Worm (Caenorhabditis elegans) whole organism, L2 larva: ENCODE results near the gene clec-240.

Source experiments
- R02D3.7 ChIP-seq: fragments of 150-350 bp; optimal IDR thresholded peaks from 2 replicates; lab custom pipeline; 2014; ENCODE audit warnings: missing biosample characterization, missing genetic modification characterization
- ama-1 ChIP-seq: fragments of 150-350 bp; optimal IDR thresholded peaks from 2 replicates; lab custom pipeline; 2018; ENCODE audit warnings: inconsistent platforms
- ceh-16 ChIP-seq: fragments of 150-350 bp; optimal IDR thresholded peaks from 2 replicates; lab custom pipeline; 2014; ENCODE audit warnings: missing biosample characterization, missing genetic modification characterization
- ceh-82 ChIP-seq: fragments of 150-350 bp; optimal IDR thresholded peaks from 2 replicates; lab custom pipeline; 2014; ENCODE audit warnings: missing biosample characterization, missing genetic modification characterization
- fos-1 ChIP-seq: fragments of 150-350 bp; optimal IDR thresholded peaks from 2 replicates; lab custom pipeline; 2014; ENCODE audit warnings: missing biosample characterization, missing genetic modification characterization
- lin-13 ChIP-seq: fragments of 150-350 bp; optimal IDR thresholded peaks from 2 replicates; lab custom pipeline; 2014; ENCODE audit warnings: missing biosample characterization, missing genetic modification reagents, missing genetic modification characterization
- lsy-2 ChIP-seq, 2 experiments: fragments of 150-350 bp in 1 of 2; sonication (generic microtip) in 1 of 2; optimal IDR thresholded peaks; 2 replicates each; lab custom pipeline; 2014 to 2017; ENCODE audit warnings: missing biosample characterization in 2 of 2, missing genetic modification characterization in 2 of 2
- mdl-1 ChIP-seq, 2 experiments: fragments of 150-350 bp in 1 of 2; sonication (generic microtip) in 1 of 2; optimal IDR thresholded peaks; 2 replicates each; lab custom pipeline; 2017; ENCODE audit warnings: missing biosample characterization in 2 of 2, missing genetic modification characterization in 2 of 2
- nhr-129 ChIP-seq: fragments of 150-350 bp; optimal IDR thresholded peaks from 2 replicates; lab custom pipeline; 2014; ENCODE audit warnings: missing biosample characterization, missing genetic modification characterization
- nhr-77 ChIP-seq: fragments of 150-350 bp; optimal IDR thresholded peaks from 2 replicates; lab custom pipeline; 2014; ENCODE audit warnings: missing biosample characterization, missing genetic modification characterization
- sma-3 ChIP-seq: sonication (generic microtip); optimal IDR thresholded peaks from 2 replicates; lab custom pipeline; 2016; ENCODE audit warnings: missing genetic modification reagents, missing genetic modification characterization, missing compliant biosample characterization
- unc-55 ChIP-seq: fragments of 150-350 bp; sonication (generic microtip); optimal IDR thresholded peaks from 3 replicates; lab custom pipeline; 2014; ENCODE audit warnings: missing biosample characterization, missing genetic modification reagents, missing genetic modification characterization
- unc-62 ChIP-seq: fragments of 150-350 bp; optimal IDR thresholded peaks from 2 replicates; lab custom pipeline; 2014; ENCODE audit warnings: missing biosample characterization, missing genetic modification reagents, missing genetic modification characterization
- ztf-11 ChIP-seq: sonication (generic microtip); optimal IDR thresholded peaks from 2 replicates; lab custom pipeline; 2017; ENCODE audit warnings: missing biosample characterization, missing genetic modification characterization

DNA sequence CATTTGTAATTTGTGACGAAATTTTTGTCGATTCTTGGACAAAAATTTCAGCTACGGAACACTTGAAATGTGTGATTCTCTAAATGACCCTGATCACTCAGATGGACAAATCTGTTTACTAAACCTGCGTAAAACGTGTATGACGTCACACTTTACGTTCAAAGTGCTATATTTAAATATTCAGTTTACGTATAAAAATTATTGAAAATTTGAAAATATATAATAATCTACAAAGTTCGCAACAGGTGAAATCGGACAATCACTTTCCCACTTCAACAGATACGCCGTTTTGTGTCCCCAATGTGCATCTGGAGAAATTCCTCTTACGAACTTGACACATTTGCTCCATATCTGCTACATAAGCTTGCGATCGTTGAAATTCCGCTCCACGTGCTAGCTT is 4.6 kb upstream of the clec-240 start, which contains the start of gene srh-131:
- TF ChIP-seq nhr-77 (no peak), R02D3.7 (tag; lab: Kevin White, UChicago) (no peak), ztf-11 (no peak), ama-1 (lab: Kevin White, UChicago) (no peak), ceh-82 (tag; lab: Kevin White, UChicago) (no peak), unc-62 (no peak), lsy-2 (tag; optimal IDR thresholded peaks at IDR 0.05; lab: Kevin White, UChicago) (no peak), fos-1 (no peak), ceh-16 (tag; lab: Kevin White, UChicago) (no peak), lin-13 (no peak), unc-55 (GFP tag; lab: Kevin White, UChicago) (no peak), nhr-129 (tag; lab: Kevin White, UChicago) (no peak), sma-3 (GFP tag; lab: Kevin White, UChicago) (no peak), mdl-1 (tag; optimal IDR thresholded peaks at IDR 0.05; lab: Kevin White, UChicago) (no peak)
